Fruit fly (Drosophila melanogaster) whole organism: Measurements from ENCODE around the gene pnt.

ENCODE experiments used
- pan ChIP-seq: fragments of >200 bp; optimal IDR thresholded peaks from 2 replicates; lab custom pipeline; 2017
- psq ChIP-seq: fragments of >200 bp; optimal IDR thresholded peaks from 2 replicates; lab custom pipeline; 2017

- TF ChIP-seq psq (lab: Kevin White, UChicago): no peak
- TF ChIP-seq pan: no peak
Observed at dm6 chr3R:23367540-23367939, 21.6 kb upstream of the pnt start.
